Fruit fly (Drosophila melanogaster): ENCODE measurements around the gene Cf2.

Gene Cf2

DNA sequence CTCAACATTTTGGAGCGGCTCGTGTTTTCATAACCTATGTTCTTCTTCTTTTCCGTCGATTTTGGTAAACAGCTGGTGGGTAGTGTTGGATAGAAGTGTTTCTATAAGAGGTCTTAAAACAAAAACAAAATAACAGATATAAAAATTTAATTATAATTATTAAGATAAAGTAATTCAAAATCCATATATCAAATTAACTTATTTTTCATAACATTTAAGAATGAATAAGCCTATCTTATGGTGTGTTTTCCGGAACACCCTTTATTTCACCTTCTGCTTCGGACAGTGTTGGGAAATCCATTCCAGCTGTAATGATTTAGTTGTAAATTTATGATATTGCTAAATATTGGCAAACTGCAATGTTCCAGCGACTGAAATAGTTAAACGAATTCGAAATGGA lies 32.6 kb downstream of the Cf2 start, which contains the start of the genes mRpS2 and Mon1 (continued):
- peak; percentile 23; the same call in 2 of the 3 replicates for TF ChIP-seq CG34224 (GFP tag; IDR thresholded peaks at IDR 0.05; ENCODE audit: partially characterized antibody)
- TF ChIP-seq luna (GFP tag; optimal IDR thresholded peaks at IDR 0.05): peak; percentile 34
- peak; percentile 96 for TF ChIP-seq CG3847 (GFP tag; IDR thresholded peaks at IDR 0.05)
- peak; percentile 80 for TF ChIP-seq CG9609 (GFP tag; optimal IDR thresholded peaks at IDR 0.05)
- TF ChIP-seq Neu2 (GFP tag; optimal IDR thresholded peaks at IDR 0.05; ENCODE audit: borderline replicate concordance): no peak
- peak; percentile 98 for TF ChIP-seq CG17361 (GFP tag; IDR thresholded peaks at IDR 0.05)
- peak; percentile 98 for TF ChIP-seq CG6689 (GFP tag; IDR thresholded peaks at IDR 0.05)
- TF ChIP-seq nerfin-2 (GFP tag; IDR thresholded peaks at IDR 0.05; ENCODE audit: partially characterized antibody): no peak
- TF ChIP-seq Stat92E (GFP tag; optimal IDR thresholded peaks at IDR 0.05): no peak
- peak; percentile 75 for TF ChIP-seq Bdp1 (GFP tag; optimal IDR thresholded peaks at IDR 0.05)
- TF ChIP-seq Nf-YB (GFP tag; optimal IDR thresholded peaks at IDR 0.05): peak; percentile 74
- TF ChIP-seq CG10147 (GFP tag; optimal IDR thresholded peaks at IDR 0.05): peak; percentile 91
- no peak for TF ChIP-seq fru (optimal IDR thresholded peaks at IDR 0.05)
- peak; percentile 86 for TF ChIP-seq peb (GFP tag; IDR thresholded peaks at IDR 0.05)
- TF ChIP-seq CG32767 (GFP tag; IDR thresholded peaks at IDR 0.05): peak; percentile 95
- TF ChIP-seq abd-A (tag; optimal IDR thresholded peaks at IDR 0.05): no peak
- no peak for TF ChIP-seq tll (GFP tag; optimal IDR thresholded peaks at IDR 0.05)
- TF ChIP-seq klu (GFP tag; IDR thresholded peaks at IDR 0.05): peak; percentile 89
- TF ChIP-seq CG5953 (GFP tag; IDR thresholded peaks at IDR 0.05): peak; percentile 95
- peak; percentile 95 for TF ChIP-seq CG1602 (GFP tag; optimal IDR thresholded peaks at IDR 0.05)
- TF ChIP-seq E2f2 (GFP tag; IDR thresholded peaks at IDR 0.05): peak; percentile 77
- TF ChIP-seq CG11093 (GFP tag; IDR thresholded peaks at IDR 0.05): peak; percentile 86
- peak; percentile 70 for TF ChIP-seq CG3838 (GFP tag; optimal IDR thresholded peaks at IDR 0.05)
- peak; percentile 94 for TF ChIP-seq CG7271 (tag; optimal IDR thresholded peaks at IDR 0.05)
- TF ChIP-seq CG6272 (GFP tag; IDR thresholded peaks at IDR 0.05): peak; percentile 95
- TF ChIP-seq da (GFP tag; optimal IDR thresholded peaks at IDR 0.05): peak; percentile 37
- TF ChIP-seq PHDP (tag; optimal IDR thresholded peaks at IDR 0.05): peak; percentile 98
- peak; percentile 91 for TF ChIP-seq sug (tag; optimal IDR thresholded peaks at IDR 0.05)
- TF ChIP-seq H15 (GFP tag; IDR thresholded peaks at IDR 0.05): peak; percentile 97
- peak; percentile 71 for TF ChIP-seq CG8359 (GFP tag; optimal IDR thresholded peaks at IDR 0.05; ENCODE audit: borderline replicate concordance)
- TF ChIP-seq H2.0 (GFP tag; IDR thresholded peaks at IDR 0.05): peak; percentile 95
- peak; percentile 92 for TF ChIP-seq Six4 (GFP tag; optimal IDR thresholded peaks at IDR 0.05)
- peak; percentile 96 for TF ChIP-seq Xbp1 (GFP tag; optimal IDR thresholded peaks at IDR 0.05)
- TF ChIP-seq pita (GFP tag; optimal IDR thresholded peaks at IDR 0.05): no peak
- peak; percentile 84 for TF ChIP-seq CG11723 (GFP tag; optimal IDR thresholded peaks at IDR 0.05)
- peak; percentile 86 for TF ChIP-seq Mrtf (GFP tag; IDR thresholded peaks at IDR 0.05)
- no peak for TF ChIP-seq hbn (GFP tag; IDR thresholded peaks at IDR 0.05; ENCODE audit: partially characterized antibody)
- TF ChIP-seq unpg (GFP tag; optimal IDR thresholded peaks at IDR 0.05): peak; percentile 95
- 0 out of 2 replicates have a peak, but pooled peaks have one; percentile 37 for TF ChIP-seq Dref (GFP tag; IDR thresholded peaks at IDR 0.05)
- peak; percentile 57 for TF ChIP-seq Lhr (GFP tag; optimal IDR thresholded peaks at IDR 0.05)
- TF ChIP-seq CG16863 (GFP tag; optimal IDR thresholded peaks at IDR 0.05): peak; percentile 51
- TF ChIP-seq Sox100B (GFP tag; optimal IDR thresholded peaks at IDR 0.05): peak; percentile 90
- peak; percentile 21 for TF ChIP-seq Myb (GFP tag; optimal IDR thresholded peaks at IDR 0.05)
- TF ChIP-seq cad (GFP tag; optimal IDR thresholded peaks at IDR 0.05): no peak
- peak; percentile 92 for TF ChIP-seq Ssrp (tag; optimal IDR thresholded peaks at IDR 0.05)
- peak; percentile 95 for TF ChIP-seq CG31224 (GFP tag; IDR thresholded peaks at IDR 0.05)
- no peak for TF ChIP-seq CG15479 (GFP tag; optimal IDR thresholded peaks at IDR 0.05)
- peak; percentile 96 for TF ChIP-seq Fer1 (GFP tag; optimal IDR thresholded peaks at IDR 0.05)
- TF ChIP-seq CG4328 (GFP tag; optimal IDR thresholded peaks at IDR 0.05): peak; percentile 80
- peak; percentile 92 for TF ChIP-seq oc (tag; optimal IDR thresholded peaks at IDR 0.05)
- TF ChIP-seq Bgb (GFP tag; IDR thresholded peaks at IDR 0.05; ENCODE audit: partially characterized antibody): no peak
